Worm (Caenorhabditis elegans) whole organism, L4 larva: Measurements from ENCODE around the gene srz-59.

Experiments used
- D1046.2 ChIP-seq: fragments of 200-800 bp; sonication (Bioruptor generic); IDR thresholded peaks from 2 replicates; pipeline ENCODE4 v1.3.6; 2022; ENCODE audit warnings: missing genetic modification characterization, missing compliant biosample characterization
- T20F7.1 ChIP-seq: fragments of 200-800 bp; sonication (Bioruptor generic); optimal IDR thresholded peaks from 2 replicates; lab custom pipeline; 2018; ENCODE audit warnings: mild to moderate bottlenecking, missing genetic modification characterization, missing compliant biosample characterization
- T26A8.4 ChIP-seq: fragments of 200-800 bp; sonication (Bioruptor generic); IDR thresholded peaks from 2 replicates; pipeline ENCODE4 v1.3.6; 2022; ENCODE audit warnings: missing genetic modification characterization, missing compliant biosample characterization
- ZK337.2 ChIP-seq: fragments of 200-800 bp; sonication (Bioruptor generic); IDR thresholded peaks from 2 replicates; pipeline ENCODE4 v1.3.6; 2022; ENCODE audit warnings: missing genetic modification reagents, missing genetic modification characterization, missing compliant biosample characterization
- aha-1 ChIP-seq: fragments of 150-350 bp; peaks from one replicate; lab custom pipeline; 2014; ENCODE audit warnings: missing biosample characterization, missing genetic modification characterization
- ceh-44 ChIP-seq: fragments of 200-800 bp; sonication (Bioruptor generic); IDR thresholded peaks from 2 replicates; pipeline ENCODE4 v1.3.6; 2022; ENCODE audit warnings: missing genetic modification reagents, missing genetic modification characterization, missing compliant biosample characterization
- ceh-62 ChIP-seq: sonication (generic microtip); optimal IDR thresholded peaks from 2 replicates; lab custom pipeline; 2017; ENCODE audit warnings: missing biosample characterization, missing genetic modification characterization
- ceh-82 ChIP-seq: sonication (generic microtip); optimal IDR thresholded peaks from 2 replicates; lab custom pipeline; 2017; ENCODE audit warnings: missing biosample characterization, missing genetic modification characterization
- ces-1 ChIP-seq: fragments of 150-350 bp; sonication (generic microtip); optimal IDR thresholded peaks from 4 replicates; lab custom pipeline; 2014; ENCODE audit warnings: missing biosample characterization, missing genetic modification reagents, missing genetic modification characterization
- dmd-8 ChIP-seq: fragments of 200-800 bp; sonication (Bioruptor generic); IDR thresholded peaks from 2 replicates; pipeline ENCODE4 v1.3.6; 2022; ENCODE audit warnings: missing genetic modification characterization, missing compliant biosample characterization
- duxl-1 ChIP-seq: sonication (generic microtip); optimal IDR thresholded peaks from 2 replicates; lab custom pipeline; 2016; ENCODE audit warnings: mild to moderate bottlenecking, missing genetic modification characterization, moderate library complexity, missing compliant biosample characterization; ENCODE audit not compliant: poor library complexity
- egl-27 ChIP-seq: sonication (generic microtip); optimal IDR thresholded peaks from 3 replicates; lab custom pipeline; 2017; ENCODE audit warnings: missing biosample characterization, missing genetic modification reagents, missing genetic modification characterization
- hif-1 ChIP-seq, 2 experiments: sonication (generic microtip); optimal IDR thresholded peaks; 2 replicates each; lab custom pipeline; 2016 to 2017; ENCODE audit warnings: missing compliant biosample characterization in 2 of 2, missing genetic modification characterization in 2 of 2, missing genetic modification reagents in 2 of 2, missing genotype in 2 of 2, mild to moderate bottlenecking in 1 of 2
- hlh-30 ChIP-seq: sonication (generic microtip); optimal IDR thresholded peaks from 2 replicates; lab custom pipeline; 2017; ENCODE audit warnings: antibody characterized with exemption, mild to moderate bottlenecking, missing genetic modification characterization, missing compliant biosample characterization; ENCODE audit not compliant: insufficient read depth
- jun-1 ChIP-seq: fragments of 150-350 bp; optimal IDR thresholded peaks from 2 replicates; lab custom pipeline; 2014; ENCODE audit warnings: missing biosample characterization, missing genetic modification reagents, missing genetic modification characterization
- lim-7 ChIP-seq: fragments of 200-800 bp; sonication (Bioruptor generic); IDR thresholded peaks from 2 replicates; pipeline ENCODE4 v1.3.6; 2022; ENCODE audit warnings: missing genetic modification characterization, missing compliant biosample characterization
- lin-13 ChIP-seq: fragments of 150-350 bp; optimal IDR thresholded peaks from 2 replicates; lab custom pipeline; 2014; ENCODE audit warnings: missing biosample characterization, missing genetic modification reagents, missing genetic modification characterization
- lin-29 ChIP-seq: fragments of 200-800 bp; sonication (Bioruptor generic); IDR thresholded peaks from 2 replicates; pipeline ENCODE4 v1.3.6; 2022; ENCODE audit warnings: missing genetic modification reagents, missing genetic modification characterization, missing compliant biosample characterization
- madf-9 ChIP-seq: fragments of 200-800 bp; sonication (Bioruptor generic); conservative IDR thresholded peaks from 2 replicates; pipeline ENCODE4 v1.3.6; 2022; ENCODE audit warnings: missing genetic modification reagents, missing genetic modification characterization, missing compliant biosample characterization
- nhr-111 ChIP-seq: fragments of 200-800 bp; sonication (Bioruptor generic); optimal IDR thresholded peaks from 2 replicates; lab custom pipeline; 2018; ENCODE audit warnings: mild to moderate bottlenecking, missing genetic modification characterization, missing compliant biosample characterization
- nhr-237 ChIP-seq: sonication (generic microtip); optimal IDR thresholded peaks from 2 replicates; lab custom pipeline; 2017; ENCODE audit warnings: missing biosample characterization, missing genetic modification characterization
- nhr-48 ChIP-seq: sonication (generic microtip); optimal IDR thresholded peaks from 2 replicates; lab custom pipeline; 2016; ENCODE audit warnings: mild to moderate bottlenecking, missing genetic modification characterization, missing compliant biosample characterization
- nhr-77 ChIP-seq: fragments of 150-350 bp; optimal IDR thresholded peaks from 2 replicates; lab custom pipeline; 2014; ENCODE audit warnings: missing biosample characterization, missing genetic modification characterization
- spr-1 ChIP-seq: sonication (generic microtip); optimal IDR thresholded peaks from 2 replicates; lab custom pipeline; 2016; ENCODE audit warnings: mild to moderate bottlenecking, missing genetic modification characterization, missing compliant biosample characterization
- spr-3 ChIP-seq: fragments of 200-800 bp; sonication (Bioruptor generic); optimal IDR thresholded peaks from 2 replicates; lab custom pipeline; 2018; ENCODE audit warnings: mild to moderate bottlenecking, missing genetic modification characterization, missing compliant biosample characterization
- unc-130 ChIP-seq: sonication (generic microtip); optimal IDR thresholded peaks from 2 replicates; lab custom pipeline; 2016; ENCODE audit warnings: missing genetic modification reagents, missing genetic modification characterization, missing compliant biosample characterization
- unc-62 ChIP-seq, 3 experiments: fragments of 150-350 bp in 1 of 3; sonication (generic microtip); optimal IDR thresholded peaks in 2 of 3; peaks in 1 of 3; 1 replicate in 1 of 3; 2 replicates in 2 of 3; lab custom pipeline; 2014 to 2017; ENCODE audit warnings: missing biosample characterization in 3 of 3, missing genetic modification characterization in 3 of 3, missing genetic modification reagents in 3 of 3, missing genotype in 1 of 3
- zfp-2 ChIP-seq: sonication (generic microtip); optimal IDR thresholded peaks from 2 replicates; lab custom pipeline; 2016; ENCODE audit warnings: mild to moderate bottlenecking, missing genetic modification characterization, missing compliant biosample characterization
- zfp-3 ChIP-seq: fragments of 200-800 bp; sonication (Bioruptor generic); conservative IDR thresholded peaks from 2 replicates; pipeline ENCODE4 v1.3.6; 2022; ENCODE audit warnings: missing genetic modification reagents, missing genetic modification characterization, missing compliant biosample characterization

The srz-59 gene

DNA sequence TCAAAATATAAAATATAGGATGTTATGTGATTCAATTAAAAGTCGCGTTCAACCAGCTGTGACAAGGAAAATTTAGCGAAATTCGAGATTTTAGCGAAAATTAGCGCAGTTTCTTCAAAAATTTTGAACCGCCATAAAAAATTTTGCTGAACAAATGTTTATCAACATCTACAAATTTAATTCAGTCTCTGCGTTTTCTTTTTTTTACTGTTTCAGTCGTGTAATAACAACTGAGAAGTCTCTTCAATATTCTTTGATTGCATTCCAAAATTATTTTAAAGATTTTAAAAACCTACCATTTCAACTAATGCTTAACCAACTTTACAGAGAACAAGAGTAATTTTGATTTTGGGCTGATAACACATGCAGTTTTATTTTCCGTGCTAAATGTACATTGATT lies 32.2 kb downstream of the srz-59 start:
- TF ChIP-seq ces-1 (GFP tag; lab: Kevin White, UChicago) (no peak), ceh-44 (GFP tag; lab: Robert Waterston, UW) (no peak), hif-1 (tag; optimal IDR thresholded peaks at IDR 0.05; lab: Kevin White, UChicago) (no peak), hlh-30 (no peak), unc-62 (GFP tag; optimal IDR thresholded peaks at IDR 0.05 in 1 of 2; lab: Kevin White, UChicago) (peak in 1 of 2 experiments; percentile 88), unc-62 (tag; optimal IDR thresholded peaks at IDR 0.05; lab: Kevin White, UChicago) (no peak), aha-1 (tag; lab: Kevin White, UChicago) (peak; percentile 52), spr-1 (no peak)
- TF ChIP-seq, all 104 proteins: peak for 2

DNA sequence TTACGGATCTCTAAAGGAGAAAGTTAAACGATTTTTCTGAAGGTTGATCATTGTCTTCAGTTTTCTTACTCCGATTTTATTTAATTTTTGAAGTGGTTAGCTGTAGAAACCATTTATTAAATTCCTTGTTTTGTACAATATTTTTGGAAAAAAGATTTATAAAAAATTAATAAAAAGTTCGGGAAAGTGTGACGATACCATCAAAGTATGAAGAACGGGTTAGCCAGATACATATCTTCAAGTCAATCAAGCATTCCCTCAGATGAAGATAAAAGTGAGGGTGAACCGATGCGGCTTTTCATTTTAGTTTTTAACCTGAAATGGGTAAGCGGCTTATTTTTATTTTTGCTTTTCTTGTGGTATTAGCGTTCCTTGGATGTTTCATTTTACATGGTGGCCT lies 33.6 kb downstream of the srz-59 start, which contains the start of gene R05A10.6:
Gene R05A10.6, plus strand, starts transcription at position 301 of the 400 bp plus-strand sequence.
- TF ChIP-seq zfp-2 (tag; lab: Kevin White, UChicago), result no peak
- TF ChIP-seq ZK337.2 (GFP tag; lab: Robert Waterston, UW), result no peak
- TF ChIP-seq lin-13 (GFP tag; lab: Kevin White, UChicago), result no peak
- no peak for TF ChIP-seq T26A8.4 (GFP tag; lab: Robert Waterston, UW)
- no peak for TF ChIP-seq nhr-237 (tag; lab: Kevin White, UChicago)
- TF ChIP-seq duxl-1 (tag; lab: Kevin White, UChicago), result no peak
- TF ChIP-seq ceh-82 (tag; lab: Kevin White, UChicago), result no peak
- TF ChIP-seq spr-3 (GFP tag; lab: Kevin White, UChicago), result no peak
- no peak for TF ChIP-seq nhr-111 (GFP tag; lab: Kevin White, UChicago)
- TF ChIP-seq nhr-48, result no peak
- TF ChIP-seq lin-29 (GFP tag; lab: Robert Waterston, UW), result no peak

DNA sequence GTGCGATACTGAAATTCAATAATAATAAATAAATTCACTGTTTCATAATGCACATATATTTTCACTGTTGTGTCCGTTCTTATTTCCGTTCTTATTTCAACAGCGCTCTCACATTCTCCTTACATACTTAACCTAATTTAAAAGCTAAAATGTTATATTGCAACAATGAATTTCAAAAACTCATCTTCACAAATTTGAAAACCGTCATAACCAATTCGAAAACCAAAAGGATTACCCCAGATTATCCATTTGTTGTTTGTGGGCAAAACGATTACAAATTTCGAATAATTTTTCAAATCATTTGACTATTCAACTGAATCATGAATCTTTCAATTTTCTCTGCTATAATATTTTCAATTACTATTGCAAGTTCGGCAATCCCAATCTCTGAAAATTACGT lies 40.3 kb downstream of the srz-59 start, which contains the start of gene R05A10.4:
Gene R05A10.4, plus strand, starts transcription at position 301 of the 400 bp plus-strand sequence.
- TF ChIP-seq nhr-111 (GFP tag; lab: Kevin White, UChicago), result no peak
- no peak for TF ChIP-seq ceh-44 (GFP tag; lab: Robert Waterston, UW)

DNA sequence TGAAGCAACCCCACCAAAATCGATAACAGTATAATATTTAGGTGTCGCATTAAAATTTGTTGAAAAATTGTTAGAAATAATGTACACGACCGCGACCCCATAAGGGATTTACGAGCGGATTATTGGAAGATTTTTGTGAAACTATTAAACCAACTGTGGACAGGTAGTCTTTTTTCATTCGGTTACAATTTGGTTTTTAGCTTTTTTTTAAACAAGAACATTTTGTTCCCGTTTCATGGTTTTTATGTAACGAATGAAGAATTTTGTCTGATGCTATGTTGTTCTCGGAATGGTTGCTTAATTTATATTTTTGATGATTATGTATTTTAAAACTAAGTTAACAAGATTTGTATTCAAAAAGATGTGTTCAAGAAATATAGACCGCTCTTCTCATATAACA lies 44.5 kb downstream of the srz-59 start, which contains the start of gene R05A10.3:
Gene R05A10.3, minus strand, starts transcription at position 101 of the 400 bp plus-strand sequence.
- no peak for TF ChIP-seq D1046.2 (GFP tag; lab: Robert Waterston, UW)
- TF ChIP-seq nhr-237 (tag; lab: Kevin White, UChicago), result no peak
- no peak for TF ChIP-seq egl-27 (tag; lab: Kevin White, UChicago)
- no peak for TF ChIP-seq T20F7.1 (GFP tag; lab: Kevin White, UChicago)
- TF ChIP-seq, all 104 proteins: peak for 0

DNA sequence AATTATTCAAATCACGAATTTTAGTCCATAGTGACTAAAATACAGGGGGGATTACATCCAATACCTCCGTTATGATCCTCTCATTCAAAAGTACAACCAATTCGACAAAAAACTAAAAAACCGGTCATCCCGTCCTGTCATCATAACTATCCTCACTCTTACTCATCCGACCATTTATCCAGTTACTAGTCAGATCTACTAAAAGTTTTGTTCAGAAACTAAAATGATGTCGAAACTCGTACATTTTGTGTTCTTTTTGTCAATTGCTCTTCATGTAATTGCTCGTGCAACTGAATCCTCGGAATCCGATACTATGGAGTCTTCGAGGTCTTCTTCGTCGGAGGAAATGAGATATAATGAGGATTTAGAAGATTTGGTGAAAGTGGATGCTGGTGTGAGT lies 45.2 kb downstream of the srz-59 start, which contains the start of gene R05A10.2:
Gene R05A10.2, plus strand, starts transcription at position 214 of the 400 bp plus-strand sequence.
- TF ChIP-seq dmd-8 (GFP tag; lab: Robert Waterston, UW), result no peak
- TF ChIP-seq madf-9 (GFP tag; lab: Robert Waterston, UW), result no peak
- TF ChIP-seq aha-1 (tag; lab: Kevin White, UChicago), result peak; percentile 61
- no peak for TF ChIP-seq jun-1 (tag; lab: Kevin White, UChicago)
- TF ChIP-seq unc-62 (GFP tag; optimal IDR thresholded peaks at IDR 0.05 in 1 of 2; lab: Kevin White, UChicago), result peak in 1 of 2 experiments; percentile 61
- no peak for TF ChIP-seq unc-62 (tag; optimal IDR thresholded peaks at IDR 0.05; lab: Kevin White, UChicago)
- TF ChIP-seq nhr-77 (tag; lab: Kevin White, UChicago), result no peak
- no peak for TF ChIP-seq lim-7 (GFP tag; lab: Robert Waterston, UW)
- no peak for TF ChIP-seq ceh-62 (tag; lab: Kevin White, UChicago)
- TF ChIP-seq ces-1 (GFP tag; lab: Kevin White, UChicago), result no peak
- no peak for TF ChIP-seq zfp-3 (GFP tag; lab: Robert Waterston, UW)

DNA sequence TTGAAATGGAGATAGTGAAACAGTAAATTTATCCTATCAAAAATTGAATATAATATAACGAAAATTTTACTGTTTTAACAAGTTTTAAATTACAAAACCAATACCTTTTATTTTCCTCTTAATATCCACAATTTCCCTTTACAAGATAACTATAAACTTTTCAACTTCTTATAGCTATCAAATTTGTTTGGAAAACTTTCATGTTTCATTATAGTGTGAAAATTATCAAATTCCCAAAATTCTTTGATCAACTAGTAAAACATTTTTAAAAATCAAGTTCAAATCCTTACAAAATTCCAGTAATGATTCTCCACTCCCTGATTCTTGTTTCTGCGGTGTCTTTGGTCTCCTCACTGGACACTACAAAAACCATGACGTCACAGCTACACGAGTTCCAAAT lies 50.2 kb downstream of the srz-59 start, which contains the start of gene R05A10.1:
Gene R05A10.1, plus strand, starts transcription at position 301 of the 400 bp plus-strand sequence.
- TF ChIP-seq unc-130 (GFP tag; lab: Kevin White, UChicago) (no peak), unc-62 (GFP tag; optimal IDR thresholded peaks at IDR 0.05 in 1 of 2; lab: Kevin White, UChicago) (peak in 1 of 2 experiments; percentile 70), unc-62 (tag; optimal IDR thresholded peaks at IDR 0.05; lab: Kevin White, UChicago) (no peak)
